Fruit fly (Drosophila melanogaster) whole organism: ENCODE data around the gene Cyp12e1.

Source experiments
- EcR ChIP-seq, 2 experiments: fragments of >200 bp; optimal IDR thresholded peaks; 2 replicates each; lab custom pipeline; 2017; ENCODE audit warnings: missing biosample characterization in 2 of 2, missing genetic modification characterization in 2 of 2, missing genetic modification reagents in 2 of 2
- pan ChIP-seq: fragments of >200 bp; optimal IDR thresholded peaks from 2 replicates; lab custom pipeline; 2017
- psq ChIP-seq: fragments of >200 bp; optimal IDR thresholded peaks from 2 replicates; lab custom pipeline; 2017
- usp ChIP-seq: fragments of >200 bp; optimal IDR thresholded peaks from 2 replicates; lab custom pipeline; 2017; ENCODE audit warnings: missing biosample characterization, missing genetic modification characterization, mixed read lengths

DNA sequence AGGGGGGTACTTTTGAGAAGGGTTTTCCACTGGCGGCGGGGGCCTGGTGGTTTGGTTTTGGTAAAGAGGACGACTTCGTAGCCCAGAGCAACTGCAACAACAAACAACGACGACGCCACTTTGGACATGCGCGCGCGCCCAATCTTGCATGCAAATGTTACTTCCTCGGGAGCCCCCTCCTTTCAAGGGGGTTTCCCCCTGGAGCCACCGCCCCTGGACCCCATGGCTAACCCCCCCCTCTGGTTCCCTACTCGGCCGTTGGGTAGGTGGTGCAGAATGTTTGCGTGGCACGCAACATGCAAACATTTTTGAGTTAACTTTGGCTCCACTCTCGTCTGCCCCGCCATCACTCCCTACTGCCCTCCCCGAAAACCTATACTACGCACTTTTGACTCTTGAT lies 44.9 kb downstream of the Cyp12e1 start:
- no peak for TF ChIP-seq psq (lab: Kevin White, UChicago)
- TF ChIP-seq pan (lab: Kevin White, UChicago), result no peak
- no peak for TF ChIP-seq usp (GFP tag; lab: Kevin White, UChicago)
- no peak for TF ChIP-seq EcR (GFP tag; optimal IDR thresholded peaks at IDR 0.05; lab: Kevin White, UChicago)
